Worm (Caenorhabditis elegans) whole organism, midembryonic: ENCODE results near the gene unc-31.

Experiments
- T22C8.4 ChIP-seq: fragments of 200-800 bp; sonication (Bioruptor generic); IDR thresholded peaks from 2 replicates; pipeline ENCODE4 v1.3.6; 2022; ENCODE audit warnings: missing genetic modification characterization, missing compliant biosample characterization
- cog-1 ChIP-seq: sonication (generic microtip); optimal IDR thresholded peaks from 2 replicates; lab custom pipeline; 2016; ENCODE audit warnings: missing genetic modification characterization, missing compliant biosample characterization
- flt-1 ChIP-seq: fragments of 200-800 bp; sonication (Bioruptor generic); IDR thresholded peaks from 2 replicates; pipeline ENCODE4 v1.3.6; 2022; ENCODE audit warnings: missing genetic modification characterization, missing compliant biosample characterization
- klf-2 ChIP-seq: fragments of 200-800 bp; sonication (Bioruptor generic); conservative IDR thresholded peaks from 2 replicates; pipeline ENCODE4 v1.3.6; 2022; ENCODE audit warnings: missing genetic modification reagents, missing genetic modification characterization, missing compliant biosample characterization
- med-1 ChIP-seq: sonication (generic microtip); optimal IDR thresholded peaks from 2 replicates; lab custom pipeline; 2017; ENCODE audit warnings: missing genetic modification characterization, mild to moderate bottlenecking, missing compliant biosample characterization, antibody characterized with exemption, missing genetic modification reagents; ENCODE audit not compliant: insufficient read depth
- ref-1 ChIP-seq: fragments of 200-800 bp; sonication (Bioruptor generic); conservative IDR thresholded peaks from 2 replicates; pipeline ENCODE4 v1.3.6; 2022; ENCODE audit warnings: missing genetic modification reagents, missing genetic modification characterization, missing compliant biosample characterization
- tab-1 ChIP-seq: fragments of 200-800 bp; sonication (Bioruptor generic); IDR thresholded peaks from 2 replicates; pipeline ENCODE4 v1.3.6; 2022; ENCODE audit warnings: missing genetic modification characterization, missing compliant biosample characterization
- ztf-23 ChIP-seq: fragments of 200-800 bp; sonication (Bioruptor generic); IDR thresholded peaks from 2 replicates; pipeline ENCODE4 v1.3.6; 2022; ENCODE audit warnings: missing genetic modification reagents, missing genetic modification characterization, missing compliant biosample characterization
- ztf-29 ChIP-seq: fragments of 200-800 bp; sonication (Bioruptor generic); IDR thresholded peaks from 2 replicates; pipeline ENCODE4 v1.3.6; 2022; ENCODE audit warnings: missing genetic modification reagents, missing genetic modification characterization, missing compliant biosample characterization

unc-31 gene

DNA sequence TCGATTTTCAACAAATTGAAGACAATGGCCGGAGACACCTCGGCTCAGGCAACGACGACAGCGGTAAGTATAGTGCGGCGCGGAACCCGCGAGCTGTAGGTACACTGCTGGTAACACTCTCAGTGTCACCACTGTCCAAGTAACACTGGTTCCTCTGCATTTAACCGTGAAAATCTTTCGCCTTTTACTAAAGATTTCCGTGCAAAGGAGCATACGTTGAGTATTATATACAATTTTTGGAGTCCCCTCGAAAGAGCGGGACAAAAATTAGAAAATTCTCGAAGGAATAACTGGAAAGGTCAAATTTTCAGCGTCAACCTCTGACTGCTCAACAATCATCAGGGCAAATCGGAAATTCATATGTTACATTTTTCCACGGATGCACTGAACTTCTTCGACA is 12.3 kb downstream of the unc-31 start:
- TF ChIP-seq ztf-29 (GFP tag; lab: Robert Waterston, UW) (no peak), klf-2 (GFP tag; lab: Robert Waterston, UW) (no peak), ztf-23 (GFP tag; lab: Robert Waterston, UW) (no peak), cog-1 (tag; lab: Kevin White, UChicago) (no peak), T22C8.4 (GFP tag; lab: Robert Waterston, UW) (no peak), med-1 (GFP tag; lab: Kevin White, UChicago) (no peak), flt-1 (GFP tag; lab: Robert Waterston, UW) (no peak), tab-1 (no peak), ref-1 (GFP tag; lab: Robert Waterston, UW) (no peak)

DNA sequence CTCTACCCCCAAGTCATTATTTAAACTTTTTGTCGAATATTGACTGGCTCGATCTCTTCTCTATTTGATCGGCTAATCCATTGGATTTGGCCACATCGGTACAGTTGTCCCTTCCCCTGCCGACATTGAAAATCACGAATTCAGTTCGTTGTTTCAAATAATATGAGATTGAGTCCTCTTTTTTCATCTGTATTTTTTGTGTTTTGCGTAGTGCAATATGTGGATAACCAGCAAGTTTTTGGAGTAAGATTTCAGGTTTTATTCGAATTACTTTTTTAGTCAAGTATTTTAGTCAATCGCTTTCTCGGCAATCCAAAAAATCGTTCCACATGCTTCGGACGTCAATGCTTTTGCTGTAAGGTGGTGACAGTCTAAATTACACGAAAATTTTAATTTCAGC is 15.4 kb downstream of the unc-31 start, which contains the start of gene F07C6.3:
F07C6.3 (plus strand) TSS at position 148 of the 400 bp plus-strand sequence.
- TF ChIP-seq ztf-29 (GFP tag; lab: Robert Waterston, UW) (no peak), flt-1 (GFP tag; lab: Robert Waterston, UW) (no peak), cog-1 (tag; lab: Kevin White, UChicago) (no peak), ztf-23 (GFP tag; lab: Robert Waterston, UW) (no peak), tab-1 (no peak), med-1 (GFP tag; lab: Kevin White, UChicago) (no peak)

DNA sequence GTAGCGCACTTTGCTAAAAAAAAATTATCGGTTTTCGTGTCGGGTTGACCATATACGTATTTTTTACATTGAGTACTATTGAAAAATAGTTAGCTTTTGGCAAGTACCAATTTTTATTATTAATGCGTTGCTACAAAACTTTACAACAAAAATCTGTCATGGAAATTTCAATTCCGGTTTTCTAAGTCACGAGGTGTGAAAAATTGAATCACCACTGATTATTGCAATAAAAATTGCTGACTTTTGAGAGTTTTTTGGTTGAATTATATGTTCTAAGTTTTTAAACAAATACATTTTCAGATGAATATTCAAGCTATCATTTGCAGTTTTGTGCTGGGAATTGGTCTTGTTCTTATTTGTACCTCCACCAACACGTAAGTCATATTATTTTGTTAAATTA is 17.2 kb downstream of the unc-31 start, which contains the start of gene F07C6.2:
F07C6.2 (plus strand) TSS at position 301 of the 400 bp plus-strand sequence.
- TF ChIP-seq flt-1 (GFP tag; lab: Robert Waterston, UW) (no peak), ztf-23 (GFP tag; lab: Robert Waterston, UW) (no peak), T22C8.4 (GFP tag; lab: Robert Waterston, UW) (no peak), med-1 (GFP tag; lab: Kevin White, UChicago) (no peak), ztf-29 (GFP tag; lab: Robert Waterston, UW) (no peak), cog-1 (tag; lab: Kevin White, UChicago) (no peak), ref-1 (GFP tag; lab: Robert Waterston, UW) (no peak)

DNA sequence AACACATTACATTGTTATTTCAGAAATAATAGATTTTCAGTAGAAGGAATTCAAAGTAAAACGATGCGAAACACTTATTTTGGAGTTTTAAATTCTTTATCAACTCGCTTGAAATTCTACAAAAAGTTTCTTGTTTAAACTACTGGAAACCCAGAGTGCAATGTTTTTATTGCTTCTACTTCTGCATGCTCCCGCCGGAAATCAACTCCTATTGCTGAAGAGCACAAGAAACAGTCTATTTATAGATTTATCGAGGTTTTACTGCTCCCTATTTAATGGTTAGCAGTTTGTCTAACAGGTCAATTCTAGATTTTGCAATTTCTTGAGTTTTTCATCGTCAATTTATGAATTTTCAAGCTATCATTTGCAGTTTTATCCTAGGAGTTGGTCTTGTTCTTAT is 18.8 kb downstream of the unc-31 start, which contains the start of gene F07C6.6:
F07C6.6 (plus strand) TSS at position 301 of the 400 bp plus-strand sequence.
- TF ChIP-seq ztf-29 (GFP tag; lab: Robert Waterston, UW) (no peak), ref-1 (GFP tag; lab: Robert Waterston, UW) (no peak)

DNA sequence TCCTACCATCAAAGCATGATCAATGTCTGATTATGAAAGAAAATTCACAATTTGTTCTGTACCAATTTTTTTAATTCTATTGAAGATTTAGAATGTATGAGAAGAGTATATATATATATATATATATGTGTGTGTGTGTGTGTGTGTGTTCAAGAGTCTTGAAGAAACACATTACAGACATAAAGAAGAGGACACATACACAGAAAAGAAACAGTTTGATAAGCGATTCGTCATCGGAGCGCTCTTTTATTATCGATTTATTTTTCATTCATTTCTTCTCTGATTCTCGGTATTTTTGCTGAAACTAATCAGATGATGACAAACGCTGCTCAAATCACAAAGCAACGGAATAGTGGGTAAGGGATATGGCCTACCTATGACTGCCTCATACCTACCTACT is 20.0 kb downstream of the unc-31 start, which contains the start of gene pin-2:
pin-2 (plus strand) TSS at position 227 of the 400 bp plus-strand sequence.
- no peak for TF ChIP-seq ref-1 (GFP tag; lab: Robert Waterston, UW)
- TF ChIP-seq klf-2 (GFP tag; lab: Robert Waterston, UW), result no peak
- TF ChIP-seq T22C8.4 (GFP tag; lab: Robert Waterston, UW), result no peak
- TF ChIP-seq flt-1 (GFP tag; lab: Robert Waterston, UW), result no peak
- no peak for TF ChIP-seq med-1 (GFP tag; lab: Kevin White, UChicago)
- no peak for TF ChIP-seq cog-1 (tag; lab: Kevin White, UChicago)
- no peak for TF ChIP-seq tab-1
- TF ChIP-seq ztf-23 (GFP tag; lab: Robert Waterston, UW), result no peak
- TF ChIP-seq ztf-29 (GFP tag; lab: Robert Waterston, UW), result no peak

DNA sequence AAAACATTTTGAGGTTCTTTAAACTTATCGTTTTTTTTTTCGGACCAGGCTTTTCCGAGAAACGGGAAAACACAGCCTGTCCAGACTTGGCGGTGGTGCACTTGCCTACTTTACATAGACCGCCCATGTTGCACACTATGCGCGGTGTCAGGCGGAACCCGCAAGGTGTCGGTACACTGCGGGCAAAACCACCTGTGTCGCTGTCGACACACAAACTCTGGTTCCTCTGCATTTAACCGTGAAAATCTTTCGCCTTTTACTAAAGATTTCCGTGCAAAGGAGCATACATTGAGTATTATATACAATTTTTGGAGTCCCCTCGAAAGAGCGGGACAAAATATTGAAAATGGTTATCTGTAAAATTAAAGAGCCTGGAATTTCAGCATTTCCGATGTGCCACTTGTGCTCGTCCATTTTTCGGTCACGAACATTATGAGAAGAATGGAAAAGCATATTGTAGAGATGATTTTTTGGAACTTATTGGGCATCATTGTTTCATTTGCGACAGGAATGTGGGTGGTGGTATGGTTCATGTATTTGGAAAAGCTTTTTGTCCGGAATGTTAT is 21.8 kb downstream of the unc-31 start:
- TF ChIP-seq klf-2 (GFP tag; lab: Robert Waterston, UW) (no peak), ztf-29 (GFP tag; lab: Robert Waterston, UW) (no peak), med-1 (GFP tag; lab: Kevin White, UChicago) (no peak), ref-1 (GFP tag; lab: Robert Waterston, UW) (no peak), ztf-23 (GFP tag; lab: Robert Waterston, UW) (no peak), cog-1 (tag; lab: Kevin White, UChicago) (no peak), tab-1 (no peak), T22C8.4 (GFP tag; lab: Robert Waterston, UW) (no peak), flt-1 (GFP tag; lab: Robert Waterston, UW) (no peak)

DNA sequence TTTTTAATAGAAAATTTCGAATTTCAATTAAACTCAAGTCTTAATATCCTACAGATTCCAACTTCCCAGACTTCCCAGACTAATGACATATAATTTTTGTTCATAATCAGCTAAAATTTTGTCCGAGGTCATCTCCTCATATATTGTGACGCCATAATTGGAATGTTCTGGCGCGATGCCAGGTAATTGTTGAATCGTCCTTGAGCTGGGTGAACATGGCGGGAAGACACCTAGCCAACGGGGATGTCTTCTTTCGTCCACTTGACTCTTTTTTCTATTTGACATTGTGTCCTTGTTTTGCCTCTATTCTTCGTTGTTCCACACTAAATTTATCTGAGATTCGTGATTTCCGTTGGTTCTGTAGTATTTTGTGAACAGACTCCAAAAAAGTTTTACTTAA is 23.1 kb downstream of the unc-31 start:
- TF ChIP-seq flt-1 (GFP tag; lab: Robert Waterston, UW) (no peak), tab-1 (no peak), klf-2 (GFP tag; lab: Robert Waterston, UW) (no peak), cog-1 (tag; lab: Kevin White, UChicago) (no peak), ztf-29 (GFP tag; lab: Robert Waterston, UW) (no peak), med-1 (GFP tag; lab: Kevin White, UChicago) (no peak)

DNA sequence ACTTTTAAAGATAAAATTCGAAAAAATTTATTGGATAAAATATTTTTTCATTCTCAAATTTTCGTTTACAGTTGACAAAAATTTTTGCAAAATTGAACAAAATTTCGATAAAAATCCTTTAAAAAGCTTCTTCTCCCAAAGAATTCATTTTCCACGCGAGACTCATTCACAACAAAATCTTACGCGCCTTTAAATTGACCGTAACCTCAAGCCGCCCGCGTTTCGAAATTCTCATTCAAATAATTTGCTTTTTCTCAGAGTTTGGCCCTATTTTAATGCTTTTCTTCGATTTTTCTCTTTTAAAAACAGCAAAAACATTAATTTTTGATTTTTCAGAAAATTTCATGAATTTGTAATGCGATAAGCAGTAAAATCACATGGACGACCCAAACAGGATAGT is 31.9 kb downstream of the unc-31 start, which contains the start of gene F07C6.4:
F07C6.4 (plus strand) TSS at position 330 of the 400 bp plus-strand sequence.
- TF ChIP-seq ztf-23 (GFP tag; lab: Robert Waterston, UW), result no peak
- TF ChIP-seq tab-1, result no peak
- TF ChIP-seq klf-2 (GFP tag; lab: Robert Waterston, UW), result no peak
- no peak for TF ChIP-seq cog-1 (tag; lab: Kevin White, UChicago)
- TF ChIP-seq ztf-29 (GFP tag; lab: Robert Waterston, UW), result no peak
- TF ChIP-seq flt-1 (GFP tag; lab: Robert Waterston, UW), result no peak
- no peak for TF ChIP-seq med-1 (GFP tag; lab: Kevin White, UChicago)
- no peak for TF ChIP-seq T22C8.4 (GFP tag; lab: Robert Waterston, UW)
- no peak for TF ChIP-seq ref-1 (GFP tag; lab: Robert Waterston, UW)

DNA sequence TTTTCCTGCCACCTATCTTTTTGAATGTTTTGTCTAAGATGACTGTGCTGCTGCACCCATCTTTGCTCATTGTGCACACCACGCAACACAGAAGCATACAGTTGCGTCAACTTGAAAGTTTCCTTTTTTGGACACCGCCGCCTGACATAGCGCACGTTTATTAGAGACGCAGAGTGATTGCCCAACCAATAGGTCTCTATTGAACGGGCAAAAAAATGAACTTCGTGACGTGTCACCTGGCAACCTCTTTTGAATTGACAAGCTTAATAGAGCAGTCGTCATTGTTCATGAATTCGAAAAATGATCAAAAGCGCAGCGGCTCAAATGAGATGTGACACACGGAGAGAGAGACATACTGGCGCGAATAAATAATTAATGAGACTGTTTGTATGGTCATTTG is 37.9 kb downstream of the unc-31 start:
- no peak for TF ChIP-seq T22C8.4 (GFP tag; lab: Robert Waterston, UW)
- TF ChIP-seq ref-1 (GFP tag; lab: Robert Waterston, UW), result no peak
- no peak for TF ChIP-seq cog-1 (tag; lab: Kevin White, UChicago)
- TF ChIP-seq ztf-29 (GFP tag; lab: Robert Waterston, UW), result no peak
- no peak for TF ChIP-seq ztf-23 (GFP tag; lab: Robert Waterston, UW)
- TF ChIP-seq med-1 (GFP tag; lab: Kevin White, UChicago), result no peak
- TF ChIP-seq klf-2 (GFP tag; lab: Robert Waterston, UW), result no peak
- TF ChIP-seq flt-1 (GFP tag; lab: Robert Waterston, UW), result no peak
- TF ChIP-seq tab-1, result no peak
